Fruit fly (Drosophila melanogaster) whole organism, pupa: ENCODE results near the gene CG15468.

Source experiments
- CG10348 ChIP-seq: fragments of 200-800 bp; sonication (Bioruptor generic); IDR thresholded peaks from 2 replicates; pipeline ENCODE4 v1.3.6; 2022; ENCODE audit warnings: missing biosample characterization, missing genetic modification characterization
- CG15710 ChIP-seq: fragments of 200-800 bp; sonication (Bioruptor generic); optimal IDR thresholded peaks from 2 replicates; lab custom pipeline; 2018; ENCODE audit warnings: missing biosample characterization, mild to moderate bottlenecking, missing genetic modification characterization, moderate library complexity
- D1 ChIP-seq: fragments of 200-800 bp; sonication (Bioruptor generic); optimal IDR thresholded peaks from 2 replicates; lab custom pipeline; 2018; ENCODE audit warnings: missing biosample characterization, mild to moderate bottlenecking, missing genetic modification characterization, moderate library complexity
- Ets98B ChIP-seq: fragments of 200-800 bp; sonication (Bioruptor generic); IDR thresholded peaks from 2 replicates; pipeline ENCODE4 v1.3.6; 2022; ENCODE audit warnings: missing biosample characterization, missing genetic modification characterization
- Snoo ChIP-seq: fragments of 200-800 bp; sonication (Bioruptor generic); optimal IDR thresholded peaks from 3 replicates; lab custom pipeline; 2017; ENCODE audit warnings: missing biosample characterization, mild to moderate bottlenecking, missing genetic modification characterization, inconsistent platforms
- gl ChIP-seq: fragments of 200-800 bp; sonication (Bioruptor generic); optimal IDR thresholded peaks from 2 replicates; lab custom pipeline; 2018; ENCODE audit warnings: missing biosample characterization, mild to moderate bottlenecking, missing genetic modification characterization

dm6 chrX:4997141-4997540 lies 36.2 kb upstream of the CG15468 start, which contains the start of gene CG12680:
- TF ChIP-seq D1 (no peak), CG10348 (no peak), CG15710 (tag; lab: Kevin White, UChicago) (no peak), Snoo (tag; lab: Kevin White, UChicago) (no peak), gl (tag; lab: Kevin White, UChicago) (no peak), Ets98B (GFP tag; lab: Robert Waterston, UW) (no peak)
